Worm (Caenorhabditis elegans) whole organism, early embryonic: Measurements from ENCODE around the gene F46C5.9.

ENCODE experiments used
- ceh-36 ChIP-seq: sonication (generic microtip); optimal IDR thresholded peaks from 2 replicates; lab custom pipeline; 2016; ENCODE audit warnings: missing genetic modification characterization, inconsistent platforms, missing compliant biosample characterization
- flt-1 ChIP-seq: fragments of 200-800 bp; sonication (Bioruptor generic); IDR thresholded peaks from 2 replicates; pipeline ENCODE4 v1.3.6; 2022; ENCODE audit warnings: missing genetic modification characterization, missing compliant biosample characterization

DNA sequence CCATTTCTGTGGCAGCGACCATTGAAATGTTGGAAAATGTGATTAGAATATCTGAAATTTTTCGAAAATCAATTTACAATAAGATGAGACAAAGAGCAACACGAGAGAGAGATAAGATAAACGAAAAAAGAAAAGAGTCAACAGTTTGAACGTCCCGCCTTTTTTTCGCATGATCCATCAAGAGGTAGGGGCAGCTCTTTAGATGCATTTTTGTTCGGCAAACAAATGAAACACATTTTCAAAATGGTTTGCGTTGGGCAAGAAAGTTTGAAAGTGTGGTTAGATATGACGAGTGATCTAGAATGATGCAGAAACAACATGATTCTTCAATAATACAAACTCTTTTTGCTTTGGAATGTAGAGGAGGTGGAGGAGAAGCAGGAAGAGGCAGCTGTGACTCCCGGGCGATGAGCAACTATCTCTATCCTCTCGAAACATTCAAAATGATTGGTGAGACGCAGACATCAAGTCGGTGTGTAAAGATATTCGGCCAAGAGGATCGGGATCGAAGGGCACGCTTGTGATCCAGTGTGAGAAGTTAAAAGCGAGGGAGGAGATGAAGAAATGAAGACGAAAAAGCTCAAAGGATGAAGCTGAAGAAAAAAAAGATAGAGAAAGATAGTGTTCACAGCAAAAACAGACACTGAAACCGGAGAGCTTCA lies 34.1 kb upstream of the F46C5.9 start, which contains the start of gene F46C5.6:
- TF ChIP-seq ceh-36 (tag; lab: Kevin White, UChicago) (no peak), flt-1 (GFP tag; lab: Robert Waterston, UW) (no peak)
